Fruit fly (Drosophila melanogaster): ENCODE data around the gene CG14105.

CG14105 gene

DNA sequence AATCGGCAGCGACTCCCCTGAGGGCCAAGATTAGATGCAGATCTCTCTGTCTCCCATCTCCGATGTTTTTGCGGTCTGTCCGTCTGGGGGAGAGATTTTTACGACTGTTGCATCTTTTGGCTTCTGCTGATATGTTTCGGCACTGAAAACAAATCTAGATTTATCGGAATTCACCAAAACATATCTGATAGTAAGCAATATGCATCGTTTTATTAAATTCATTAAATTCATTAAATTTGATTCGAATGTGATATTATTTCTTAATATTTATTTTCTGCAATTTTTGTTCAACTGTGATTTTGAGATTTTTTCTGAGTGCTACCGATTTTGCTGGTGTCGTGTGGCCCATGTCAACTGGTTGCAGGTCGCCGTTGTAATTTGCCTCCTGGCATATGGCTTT lies 32.9 kb downstream of the CG14105 start (continued):
- TF ChIP-seq Lpt (GFP tag; optimal IDR thresholded peaks at IDR 0.05) (no peak), topi (GFP tag; optimal IDR thresholded peaks at IDR 0.05) (peak; percentile 58), Smox (GFP tag; optimal IDR thresholded peaks at IDR 0.05) (peak; percentile 19), CG7368 (GFP tag; optimal IDR thresholded peaks at IDR 0.05) (no peak), Ets21C (GFP tag; optimal IDR thresholded peaks at IDR 0.05) (no peak), dac (GFP tag; optimal IDR thresholded peaks at IDR 0.05) (no peak), OdsH (GFP tag; optimal IDR thresholded peaks at IDR 0.05) (no peak), fkh (GFP tag; optimal IDR thresholded peaks at IDR 0.05) (no peak), CG4318 (GFP tag; optimal IDR thresholded peaks at IDR 0.05) (no peak), pdm3 (GFP tag; optimal IDR thresholded peaks at IDR 0.05) (no peak), CG8319 (GFP tag; optimal IDR thresholded peaks at IDR 0.05) (peak; percentile 21)

DNA sequence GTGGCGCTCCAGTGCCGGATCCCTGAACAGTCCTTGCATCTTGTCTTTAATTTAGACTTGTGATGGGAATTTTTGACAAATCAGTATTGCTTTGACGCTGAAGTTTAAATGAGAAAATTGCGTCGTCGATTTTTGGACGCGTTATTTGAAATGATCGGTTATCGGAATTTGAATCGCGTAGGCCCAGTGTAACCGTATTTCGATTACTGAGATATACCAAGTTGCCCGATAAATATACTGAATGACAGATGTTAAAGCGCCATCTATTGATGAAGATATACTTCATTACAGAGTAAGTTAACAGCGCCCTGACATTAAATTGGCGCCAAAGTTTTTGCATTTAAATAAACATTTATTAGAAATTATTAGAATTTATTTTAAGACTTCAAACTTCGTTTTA lies 36.6 kb downstream of the CG14105 start, which contains the start of gene Poc1:
Gene Poc1 (minus strand): TSS at position 173 of the 400 bp plus-strand sequence.
- no peak for TF ChIP-seq CG32006 (GFP tag; optimal IDR thresholded peaks at IDR 0.05)
- TF ChIP-seq CG3032 (tag; optimal IDR thresholded peaks at IDR 0.05), result no peak
- TF ChIP-seq svp (GFP tag), result peak; percentile 22

DNA sequence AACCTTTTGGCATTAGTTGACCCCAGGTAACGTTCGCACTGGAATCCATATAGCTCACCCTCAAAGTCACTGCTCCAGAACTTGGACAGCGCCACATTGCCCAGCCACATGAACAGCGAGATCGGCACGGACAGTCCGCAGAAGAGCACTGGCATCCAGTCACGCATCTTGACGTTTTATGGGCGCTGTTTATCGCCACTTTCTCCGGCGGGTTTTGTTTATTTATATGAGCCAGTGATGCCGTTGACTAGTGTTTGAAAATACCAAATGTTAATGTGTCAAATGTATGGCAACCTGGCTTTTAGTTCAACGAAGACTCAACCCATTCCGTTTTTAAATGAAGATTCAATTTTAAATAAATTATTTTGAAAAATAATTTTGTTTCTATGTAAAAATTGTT lies 38.9 kb downstream of the CG14105 start, which contains the start of gene CG10171:
Gene CG10171 (minus strand): TSS at position 300 of the 400 bp plus-strand sequence.
- TF ChIP-seq Eip93F (GFP tag; optimal IDR thresholded peaks at IDR 0.05), result no peak
- peak; percentile 24 for TF ChIP-seq CG1621 (tag; optimal IDR thresholded peaks at IDR 0.05)
- TF ChIP-seq Eip75B (GFP tag; optimal IDR thresholded peaks at IDR 0.05), result no peak
- peak; percentile 81 for TF ChIP-seq CG6808 (GFP tag; optimal IDR thresholded peaks at IDR 0.05)
- TF ChIP-seq svp (GFP tag), result peak; percentile 88
- no peak for TF ChIP-seq ss (GFP tag; optimal IDR thresholded peaks at IDR 0.05)
- peak; percentile 95 for TF ChIP-seq fkh (GFP tag; optimal IDR thresholded peaks at IDR 0.05)

DNA sequence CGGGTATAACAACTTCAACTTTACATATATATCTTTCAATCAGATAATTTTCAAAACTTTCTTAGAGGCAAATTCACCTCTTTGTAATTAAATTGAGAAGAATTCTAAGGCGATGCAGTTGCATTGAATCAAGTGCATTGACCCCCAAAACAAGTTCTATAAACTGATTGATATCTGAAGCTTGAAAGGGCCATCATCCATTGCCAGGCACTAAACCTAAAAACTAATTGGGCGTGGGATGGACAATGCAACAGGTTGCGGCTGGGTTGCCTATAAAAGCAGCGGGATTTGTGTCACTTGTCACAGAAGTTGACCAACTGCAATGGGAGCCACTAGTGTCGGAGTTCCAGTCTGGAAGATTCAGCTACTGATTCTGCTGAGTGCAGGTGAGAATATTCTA lies 42.0 kb downstream of the CG14105 start, which contains the start of gene CG14110:
Gene CG14110 (plus strand): TSS at position 301 of the 400 bp plus-strand sequence.
- TF ChIP-seq Met (GFP tag; optimal IDR thresholded peaks at IDR 0.05) (no peak), Hr39 (GFP tag; optimal IDR thresholded peaks at IDR 0.05) (no peak), esn (GFP tag; optimal IDR thresholded peaks at IDR 0.05) (no peak), CG16779 (tag; optimal IDR thresholded peaks at IDR 0.05) (no peak), CG11762 (GFP tag; optimal IDR thresholded peaks at IDR 0.05; ENCODE audit: insufficient read depth) (no peak), CG7368 (GFP tag; optimal IDR thresholded peaks at IDR 0.05) (no peak), lz (GFP tag; optimal IDR thresholded peaks at IDR 0.05) (no peak), Eip75B (GFP tag; optimal IDR thresholded peaks at IDR 0.05) (no peak), Blimp-1 (GFP tag; optimal IDR thresholded peaks at IDR 0.05) (no peak), Sox14 (GFP tag; optimal IDR thresholded peaks at IDR 0.05) (no peak), CG8119 (GFP tag; IDR thresholded peaks at IDR 0.05) (no peak), CG6854 (GFP tag; optimal IDR thresholded peaks at IDR 0.05) (no peak), ss (GFP tag; optimal IDR thresholded peaks at IDR 0.05) (no peak), CG8319 (GFP tag; optimal IDR thresholded peaks at IDR 0.05) (no peak), CG11902 (GFP tag; optimal IDR thresholded peaks at IDR 0.05) (no peak), fd59A (GFP tag; optimal IDR thresholded peaks at IDR 0.05) (no peak), CG32006 (GFP tag; optimal IDR thresholded peaks at IDR 0.05) (no peak)

DNA sequence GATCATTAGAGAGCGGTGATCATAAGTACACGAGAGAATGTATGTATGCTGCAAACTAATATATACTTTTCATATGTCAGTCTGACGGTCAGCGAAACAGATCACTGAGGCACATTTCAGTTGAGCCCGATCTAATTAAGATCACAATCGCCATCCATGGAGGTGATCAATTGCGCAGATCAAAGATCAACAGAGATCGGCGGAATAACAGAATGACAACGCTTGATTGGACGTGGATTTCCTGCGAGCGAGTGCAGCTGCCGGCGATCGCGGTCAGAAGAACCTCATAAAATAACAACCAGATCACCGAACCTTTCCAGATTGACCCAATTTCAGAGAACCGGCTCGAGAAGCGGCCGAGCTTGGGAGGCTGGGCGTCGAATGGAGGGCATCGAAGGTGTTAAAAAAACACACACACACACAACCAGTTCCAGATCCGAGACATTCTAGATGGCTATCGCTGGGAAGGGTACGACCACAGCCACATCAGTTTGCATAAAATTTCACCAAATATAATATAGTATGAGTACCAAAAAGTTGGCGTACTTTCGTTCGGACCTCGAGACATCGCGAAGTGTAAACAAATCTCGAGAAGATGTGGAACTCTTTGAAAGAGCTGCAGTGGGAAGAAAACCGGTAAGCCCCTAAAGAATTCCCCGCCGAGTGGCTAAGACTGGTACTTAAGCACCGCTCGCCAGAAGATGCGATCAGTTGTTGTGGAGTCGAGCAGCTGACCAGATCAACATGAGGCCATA lies 44.2 kb downstream of the CG14105 start, which contains the start of gene ImpL1:
Gene ImpL1 (plus strand): TSS at position 705 of the 755 bp plus-strand sequence.
- TF ChIP-seq dsx (GFP tag; optimal IDR thresholded peaks at IDR 0.05; ENCODE audit: poor library complexity, severe bottlenecking) (no peak), Eip75B (GFP tag; optimal IDR thresholded peaks at IDR 0.05) (peak; percentile 20), CG6854 (GFP tag; optimal IDR thresholded peaks at IDR 0.05) (peak; percentile 45), Blimp-1 (GFP tag; optimal IDR thresholded peaks at IDR 0.05) (peak; percentile 65), svp (GFP tag) (peak; percentile 92), Eip78C (GFP tag) (peak; percentile 58)
